Worm (Caenorhabditis elegans) whole organism, mixed stage, embryonic: ENCODE results near the gene nlp-61.

Experiments used
- blmp-1 ChIP-seq: fragments of 150-350 bp; optimal IDR thresholded peaks from 2 replicates; lab custom pipeline; 2014; ENCODE audit warnings: missing biosample characterization, missing genetic modification characterization
- ceh-83 ChIP-seq: fragments of 200-800 bp; sonication (Bioruptor generic); optimal IDR thresholded peaks from 2 replicates; lab custom pipeline; 2018; ENCODE audit warnings: mild to moderate bottlenecking, missing genetic modification characterization, missing compliant biosample characterization
- ces-1 ChIP-seq: fragments of 150-350 bp; optimal IDR thresholded peaks from 2 replicates; lab custom pipeline; 2014; ENCODE audit warnings: missing biosample characterization, missing genetic modification reagents, missing genetic modification characterization
- elt-3 ChIP-seq: fragments of 150-350 bp; optimal IDR thresholded peaks from 2 replicates; lab custom pipeline; 2014; ENCODE audit warnings: missing biosample characterization, missing genetic modification characterization
- nhr-237 ChIP-seq: fragments of 150-350 bp; optimal IDR thresholded peaks from 2 replicates; lab custom pipeline; 2014; ENCODE audit warnings: missing biosample characterization, missing genetic modification characterization
- pha-4 ChIP-seq: fragments of 150-350 bp; optimal IDR thresholded peaks from 2 replicates; lab custom pipeline; 2018; ENCODE audit warnings: missing biosample characterization, missing genetic modification reagents, missing genetic modification characterization
- snpc-4 ChIP-seq: fragments of 150-350 bp; optimal IDR thresholded peaks from 2 replicates; lab custom pipeline; 2014; ENCODE audit warnings: missing biosample characterization, missing genetic modification characterization
- unc-62 ChIP-seq: fragments of 150-350 bp; optimal IDR thresholded peaks from 2 replicates; lab custom pipeline; 2014; ENCODE audit warnings: missing biosample characterization, missing genetic modification reagents, missing genetic modification characterization

ce11 chrX:7607982-7608381 lies 19.5 kb upstream of the nlp-61 start, which contains the start of gene twk-17:
- no peak for TF ChIP-seq nhr-237 (tag; lab: Kevin White, UChicago)
- no peak for TF ChIP-seq ces-1 (GFP tag; lab: Kevin White, UChicago)
- no peak for TF ChIP-seq snpc-4
- no peak for TF ChIP-seq ceh-83
- no peak for TF ChIP-seq blmp-1
- TF ChIP-seq elt-3 = no peak
- no peak for TF ChIP-seq pha-4
- no peak for TF ChIP-seq unc-62 (GFP tag; lab: Kevin White, UChicago)
